Fruit fly (Drosophila melanogaster): ENCODE data around the gene Osi20.

Osi20 gene

dm6 chr3R:6374307-6374574 is 34.3 kb downstream of the Osi20 start, which contains the start of gene CG42564:
Gene CG42564 (plus strand): TSS chr3R:6374475.
- TF ChIP-seq CG10348 (GFP tag; IDR thresholded peaks at IDR 0.05) (no peak), CG15710 (tag; optimal IDR thresholded peaks at IDR 0.05) (no peak)

- TF ChIP-seq gl (tag; optimal IDR thresholded peaks at IDR 0.05) (no peak), CG34367 (tag; optimal IDR thresholded peaks at IDR 0.05) (no peak), rn (GFP tag; IDR thresholded peaks at IDR 0.05) (no peak), Ets98B (GFP tag; IDR thresholded peaks at IDR 0.05) (no peak), CG15710 (tag; optimal IDR thresholded peaks at IDR 0.05) (no peak), CG17806 (tag; optimal IDR thresholded peaks at IDR 0.05) (no peak), CG32121 (GFP tag; IDR thresholded peaks at IDR 0.05) (no peak), Pif1B (GFP tag; optimal IDR thresholded peaks at IDR 0.05) (no peak), CG8159 (tag; optimal IDR thresholded peaks at IDR 0.05) (no peak)
These were observed 36.0 kb downstream of the Osi20 start, which contains the start of gene CRAT for dm6 chr3R:6375944-6376343. Gene CRAT (minus strand): TSS chr3R:6376044.

dm6 chr3R:6377497-6377896 is 37.6 kb downstream of the Osi20 start, which contains the start of gene CG42537:
Gene CG42537 (plus strand): TSS chr3R:6377797.
- TF ChIP-seq EcR (GFP tag; optimal IDR thresholded peaks at IDR 0.05) (no peak), D1 (tag; optimal IDR thresholded peaks at IDR 0.05) (no peak), CG32121 (GFP tag; IDR thresholded peaks at IDR 0.05) (no peak), Pif1B (GFP tag; optimal IDR thresholded peaks at IDR 0.05) (no peak), rn (GFP tag; IDR thresholded peaks at IDR 0.05) (no peak), CG13204 (GFP tag; optimal IDR thresholded peaks at IDR 0.05) (no peak), CG4496 (GFP tag; IDR thresholded peaks at IDR 0.05) (no peak), CG14655 (GFP tag; optimal IDR thresholded peaks at IDR 0.05) (no peak), CG15710 (tag; optimal IDR thresholded peaks at IDR 0.05) (no peak), CG10348 (GFP tag; IDR thresholded peaks at IDR 0.05) (no peak), CG8301 (tag; optimal IDR thresholded peaks at IDR 0.05) (no peak), Snoo (tag; optimal IDR thresholded peaks at IDR 0.05) (no peak)

dm6 chr3R:6380129-6380528 is 40.2 kb downstream of the Osi20 start, which contains the start of the genes CG1024 and TfIIFalpha:
Gene CG1024 (minus strand): TSS chr3R:6380328.
Gene TfIIFalpha (plus strand): TSS chr3R:6380467.
- TF ChIP-seq CG10348 (GFP tag; IDR thresholded peaks at IDR 0.05) (no peak), CG12605 (GFP tag; IDR thresholded peaks at IDR 0.05) (no peak)

dm6 chr3R:6381784-6382183 is 41.9 kb downstream of the Osi20 start:
- TF ChIP-seq Pif1A (GFP tag; optimal IDR thresholded peaks at IDR 0.05), result no peak
- no peak for TF ChIP-seq CG34367 (tag; optimal IDR thresholded peaks at IDR 0.05)
- TF ChIP-seq CG8301 (tag; optimal IDR thresholded peaks at IDR 0.05), result no peak
- no peak for TF ChIP-seq Ets98B (GFP tag; IDR thresholded peaks at IDR 0.05)
- no peak for TF ChIP-seq gl (tag; optimal IDR thresholded peaks at IDR 0.05)
- TF ChIP-seq D1 (tag; optimal IDR thresholded peaks at IDR 0.05), result no peak
- TF ChIP-seq CG9948 (tag; optimal IDR thresholded peaks at IDR 0.05), result no peak
- TF ChIP-seq CG4496 (GFP tag; IDR thresholded peaks at IDR 0.05), result no peak
- no peak for TF ChIP-seq rn (GFP tag; IDR thresholded peaks at IDR 0.05)

dm6 chr3R:6382733-6383465 is 43.0 kb downstream of the Osi20 start, which contains the start of gene gzl:
Gene gzl (plus strand): TSS chr3R:6382914.
- TF ChIP-seq Snoo (tag; optimal IDR thresholded peaks at IDR 0.05), result no peak
- TF ChIP-seq Pif1B (GFP tag; optimal IDR thresholded peaks at IDR 0.05), result no peak
- no peak for TF ChIP-seq CG9948 (tag; optimal IDR thresholded peaks at IDR 0.05)
- TF ChIP-seq D1 (tag; optimal IDR thresholded peaks at IDR 0.05), result no peak
- no peak for TF ChIP-seq CG4496 (GFP tag; IDR thresholded peaks at IDR 0.05)
- no peak for TF ChIP-seq CG34367 (tag; optimal IDR thresholded peaks at IDR 0.05)
- no peak for TF ChIP-seq CG8159 (tag; optimal IDR thresholded peaks at IDR 0.05)

dm6 chr3R:6383466-6383769 is 43.5 kb downstream of the Osi20 start:
- TF ChIP-seq Snoo (tag; optimal IDR thresholded peaks at IDR 0.05) (no peak), EcR (GFP tag; optimal IDR thresholded peaks at IDR 0.05) (peak; percentile 86), CG9948 (tag; optimal IDR thresholded peaks at IDR 0.05) (no peak), CG32121 (GFP tag; IDR thresholded peaks at IDR 0.05) (no peak), CG17806 (tag; optimal IDR thresholded peaks at IDR 0.05) (no peak), CG34367 (tag; optimal IDR thresholded peaks at IDR 0.05) (no peak)

- no peak for TF ChIP-seq Pif1A (GFP tag; optimal IDR thresholded peaks at IDR 0.05)
- no peak for TF ChIP-seq Ets98B (GFP tag; IDR thresholded peaks at IDR 0.05)
- no peak for TF ChIP-seq CG15710 (tag; optimal IDR thresholded peaks at IDR 0.05)
- TF ChIP-seq Pif1B (GFP tag; optimal IDR thresholded peaks at IDR 0.05), result no peak
- no peak for TF ChIP-seq CG34367 (tag; optimal IDR thresholded peaks at IDR 0.05)
- TF ChIP-seq CG13204 (GFP tag; optimal IDR thresholded peaks at IDR 0.05), result no peak
- no peak for TF ChIP-seq CG8301 (tag; optimal IDR thresholded peaks at IDR 0.05)
- TF ChIP-seq rn (GFP tag; IDR thresholded peaks at IDR 0.05), result no peak
- TF ChIP-seq CG32121 (GFP tag; IDR thresholded peaks at IDR 0.05), result no peak
- TF ChIP-seq CG8159 (tag; optimal IDR thresholded peaks at IDR 0.05), result no peak
- no peak for TF ChIP-seq Snoo (tag; optimal IDR thresholded peaks at IDR 0.05)
- no peak for TF ChIP-seq CG4496 (GFP tag; IDR thresholded peaks at IDR 0.05)
- no peak for TF ChIP-seq CG17806 (tag; optimal IDR thresholded peaks at IDR 0.05)
These were observed 48.5 kb downstream of the Osi20 start for dm6 chr3R:6388414-6388830.
